Fruit fly (Drosophila melanogaster) S2 (cell line): ENCODE data around the gene CG14857.

Experiments used
- CG8478 ChIP-seq: fragments of >200 bp; optimal IDR thresholded peaks from 2 replicates; lab custom pipeline; 2018
- CTCF ChIP-seq, 2 experiments: fragments of >200 bp; optimal IDR thresholded peaks; 2 replicates each; lab custom pipeline; 2018

DNA sequence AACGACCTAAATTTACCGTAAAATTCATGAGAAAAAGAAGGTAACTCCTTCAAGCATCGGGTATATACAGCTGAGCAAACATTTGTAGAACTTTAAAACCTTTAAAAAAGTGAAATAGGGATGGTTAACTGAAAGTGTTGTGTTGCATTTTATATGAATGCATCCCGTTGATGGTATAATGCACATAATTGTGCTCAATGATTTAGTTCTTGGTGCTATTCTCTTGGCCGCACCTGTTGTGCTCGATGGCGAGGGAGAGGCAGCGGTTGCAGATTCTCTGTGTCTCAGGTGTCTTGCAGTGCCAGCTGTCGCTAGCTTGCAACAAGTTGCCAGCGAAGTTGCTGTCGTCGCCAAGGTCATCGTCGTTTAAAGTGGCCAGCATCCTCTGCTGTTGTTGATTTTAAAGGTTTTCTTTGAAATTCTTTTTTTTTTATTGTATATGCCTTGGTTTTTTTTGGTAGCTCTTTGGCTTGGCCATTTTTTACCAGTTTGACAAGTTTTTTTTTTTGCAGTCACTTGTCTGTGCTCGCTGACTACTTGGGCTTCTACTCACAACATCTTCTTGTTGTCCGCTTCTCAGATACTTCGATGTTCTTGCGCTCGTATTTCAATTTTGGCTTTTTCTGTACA lies 36.1 kb upstream of the CG14857 start:
- TF ChIP-seq CTCF (optimal IDR thresholded peaks at IDR 0.05; lab: Kevin White, UChicago) (no peak), CG8478 (no peak)
